Worm (Caenorhabditis elegans) whole organism, L2 larva: ENCODE measurements around the gene R53.5.

Experiments used
- aly-2 ChIP-seq: fragments of 150-350 bp; optimal IDR thresholded peaks from 2 replicates; lab custom pipeline; 2014; ENCODE audit warnings: missing biosample characterization, missing genetic modification characterization
- blmp-1 ChIP-seq: sonication (generic microtip); optimal IDR thresholded peaks from 2 replicates; lab custom pipeline; 2017; ENCODE audit warnings: missing genetic modification characterization, mild to moderate bottlenecking, missing compliant biosample characterization, antibody characterized with exemption, moderate library complexity; ENCODE audit not compliant: insufficient read depth
- lsy-2 ChIP-seq, 2 experiments: fragments of 150-350 bp in 1 of 2; sonication (generic microtip) in 1 of 2; optimal IDR thresholded peaks; 2 replicates each; lab custom pipeline; 2014 to 2017; ENCODE audit warnings: missing biosample characterization in 2 of 2, missing genetic modification characterization in 2 of 2
- nhr-6 ChIP-seq: fragments of 150-350 bp; optimal IDR thresholded peaks from 2 replicates; lab custom pipeline; 2014; ENCODE audit warnings: missing biosample characterization, missing genetic modification characterization
- snpc-4 ChIP-seq: fragments of 150-350 bp; optimal IDR thresholded peaks from 2 replicates; lab custom pipeline; 2014; ENCODE audit warnings: missing biosample characterization, missing genetic modification characterization
- zag-1 ChIP-seq: fragments of 150-350 bp; optimal IDR thresholded peaks from 2 replicates; lab custom pipeline; 2014; ENCODE audit warnings: missing biosample characterization, missing genetic modification characterization
- ztf-11 ChIP-seq: sonication (generic microtip); optimal IDR thresholded peaks from 2 replicates; lab custom pipeline; 2017; ENCODE audit warnings: missing biosample characterization, missing genetic modification characterization

- TF ChIP-seq lsy-2 (tag; optimal IDR thresholded peaks at IDR 0.05; lab: Kevin White, UChicago) (no peak), nhr-6 (tag; lab: Kevin White, UChicago) (no peak), snpc-4 (tag; lab: Kevin White, UChicago) (no peak), zag-1 (tag; lab: Kevin White, UChicago) (no peak), aly-2 (tag; lab: Kevin White, UChicago) (no peak), ztf-11 (no peak), blmp-1 (tag; lab: Kevin White, UChicago) (no peak)
Observed at ce11 chrII:9982437-9982836, 12.1 kb upstream of the R53.5 start.
